Worm (Caenorhabditis elegans): ENCODE data around the gene C12D8.9.

The C12D8.9 gene

ce11 chrV:10212627-10213026 lies 30.4 kb downstream of the C12D8.9 start, which contains the start of gene hpo-40:
Gene hpo-40 (plus strand): TSS chrV:10212927.
- TF ChIP-seq dao-5 (tag; optimal IDR thresholded peaks at IDR 0.05): no peak
- no peak for TF ChIP-seq him-1 (tag; optimal IDR thresholded peaks at IDR 0.05)
- TF ChIP-seq W03F9.2 (tag; optimal IDR thresholded peaks at IDR 0.05): no peak

- TF ChIP-seq W03F9.2 (tag; optimal IDR thresholded peaks at IDR 0.05) (no peak), dao-5 (tag; optimal IDR thresholded peaks at IDR 0.05) (no peak), him-1 (tag; optimal IDR thresholded peaks at IDR 0.05) (no peak)
Measured at ce11 chrV:10212027-10212426, 31.0 kb downstream of the C12D8.9 start, which contains the start of gene zhit-3. Gene zhit-3 (minus strand): TSS chrV:10212127.

ce11 chrV:10210244-10210643 lies 32.8 kb downstream of the C12D8.9 start, which contains the start of gene tftc-3:
Gene tftc-3 (minus strand): TSS chrV:10210344.
- TF ChIP-seq him-1 (tag; optimal IDR thresholded peaks at IDR 0.05): no peak
- TF ChIP-seq dao-5 (tag; optimal IDR thresholded peaks at IDR 0.05): no peak
- TF ChIP-seq W03F9.2 (tag; optimal IDR thresholded peaks at IDR 0.05): no peak

- no peak for TF ChIP-seq him-1 (tag; optimal IDR thresholded peaks at IDR 0.05)
- TF ChIP-seq dao-5 (tag; optimal IDR thresholded peaks at IDR 0.05): no peak
Measured at ce11 chrV:10206502-10206901, 36.5 kb downstream of the C12D8.9 start, which contains the start of gene rpc-25. Gene rpc-25 (minus strand): TSS chrV:10206602.

- TF ChIP-seq dao-5 (tag; optimal IDR thresholded peaks at IDR 0.05) (no peak), W03F9.2 (tag; optimal IDR thresholded peaks at IDR 0.05) (no peak), him-1 (tag; optimal IDR thresholded peaks at IDR 0.05) (no peak)
Measured at ce11 chrV:10205483-10205882, 37.5 kb downstream of the C12D8.9 start, which contains the start of gene ZK856.16. Gene ZK856.16 (minus strand): TSS chrV:10205583.

- TF ChIP-seq W03F9.2 (tag; optimal IDR thresholded peaks at IDR 0.05): peak; percentile 58
- TF ChIP-seq dao-5 (tag; optimal IDR thresholded peaks at IDR 0.05): no peak
Measured at ce11 chrV:10204863-10205338, 38.1 kb downstream of the C12D8.9 start, which contains the start of the genes ZK856.19 and ZK856.11. Gene ZK856.19 (minus strand): TSS chrV:10204913. Gene ZK856.11 (minus strand): TSS chrV:10204938.

- TF ChIP-seq W03F9.2 (tag; optimal IDR thresholded peaks at IDR 0.05) (no peak), dao-5 (tag; optimal IDR thresholded peaks at IDR 0.05) (no peak), him-1 (tag; optimal IDR thresholded peaks at IDR 0.05) (no peak)
Measured at ce11 chrV:10203435-10204009, 39.5 kb downstream of the C12D8.9 start, which contains the start of gene chpf-1. Gene chpf-1 (minus strand): TSS chrV:10203485.

ce11 chrV:10202340-10202739 lies 40.7 kb downstream of the C12D8.9 start:
- TF ChIP-seq W03F9.2 (tag; optimal IDR thresholded peaks at IDR 0.05) (no peak), dao-5 (tag; optimal IDR thresholded peaks at IDR 0.05) (no peak), him-1 (tag; optimal IDR thresholded peaks at IDR 0.05) (no peak)

ce11 chrV:10201913-10202312 lies 41.1 kb downstream of the C12D8.9 start, which contains the start of gene ZK856.7:
Gene ZK856.7 (plus strand): TSS chrV:10202098.
- no peak for TF ChIP-seq dao-5 (tag; optimal IDR thresholded peaks at IDR 0.05)
- TF ChIP-seq W03F9.2 (tag; optimal IDR thresholded peaks at IDR 0.05): no peak
- no peak for TF ChIP-seq him-1 (tag; optimal IDR thresholded peaks at IDR 0.05)

- TF ChIP-seq dao-5 (tag; optimal IDR thresholded peaks at IDR 0.05): no peak
- no peak for TF ChIP-seq W03F9.2 (tag; optimal IDR thresholded peaks at IDR 0.05)
- TF ChIP-seq him-1 (tag; optimal IDR thresholded peaks at IDR 0.05): no peak
Measured at ce11 chrV:10198386-10198785, 44.6 kb downstream of the C12D8.9 start, which contains the start of gene ZK856.6. Gene ZK856.6 (plus strand): TSS chrV:10198686.

Data from whole organism, L4/young adult.